Fruit fly (Drosophila melanogaster): Measurements from ENCODE around the gene CG33098.
A peak's percentile ranks its signal among the peaks of the same experiment; 100 is the strongest.

Gene CG33098

dm6 chr3R:12369793-12370642 lies 17.0 kb upstream of the CG33098 start:
- TF ChIP-seq noc (tag; optimal IDR thresholded peaks at IDR 0.05), result no peak

- peak; percentile 42 for TF ChIP-seq noc (tag; optimal IDR thresholded peaks at IDR 0.05)
Observed at dm6 chr3R:12370643-12370995, 16.4 kb upstream of the CG33098 start.

dm6 chr3R:12371671-12372070 lies 15.3 kb upstream of the CG33098 start, which contains the start of gene GstD2:
GstD2 (plus strand) TSS chr3R:12371971.
- no peak for TF ChIP-seq noc (tag; optimal IDR thresholded peaks at IDR 0.05)

- TF ChIP-seq noc (tag; optimal IDR thresholded peaks at IDR 0.05), result no peak
Observed at dm6 chr3R:12372800-12373199, 14.2 kb upstream of the CG33098 start, which contains the start of gene GstD3. GstD3 (plus strand) TSS chr3R:12373068.

- TF ChIP-seq noc (tag; optimal IDR thresholded peaks at IDR 0.05), result no peak
Observed at dm6 chr3R:12373800-12374199, 13.2 kb upstream of the CG33098 start, which contains the start of gene GstD4. GstD4 (plus strand) TSS chr3R:12374100.

- TF ChIP-seq noc (tag; optimal IDR thresholded peaks at IDR 0.05), result no peak
Observed at dm6 chr3R:12375258-12375783, 11.7 kb upstream of the CG33098 start, which contains the start of gene GstD5. GstD5 (plus strand) TSS chr3R:12375733.

- no peak for TF ChIP-seq noc (tag; optimal IDR thresholded peaks at IDR 0.05)
Observed at dm6 chr3R:12376828-12377227, 10.2 kb upstream of the CG33098 start, which contains the start of gene GstD6. GstD6 (plus strand) TSS chr3R:12377128.

- TF ChIP-seq noc (tag; optimal IDR thresholded peaks at IDR 0.05), result no peak
Observed at dm6 chr3R:12378200-12378599, 8.8 kb upstream of the CG33098 start, which contains the start of gene GstD7. GstD7 (plus strand) TSS chr3R:12378500.

dm6 chr3R:12379249-12379648 lies 7.7 kb upstream of the CG33098 start:
- TF ChIP-seq noc (tag; optimal IDR thresholded peaks at IDR 0.05), result no peak

dm6 chr3R:12379708-12380107 lies 7.3 kb upstream of the CG33098 start, which contains the start of gene GstD8:
GstD8 (plus strand) TSS chr3R:12380008.
- no peak for TF ChIP-seq noc (tag; optimal IDR thresholded peaks at IDR 0.05)

- no peak for TF ChIP-seq noc (tag; optimal IDR thresholded peaks at IDR 0.05)
Observed at dm6 chr3R:12381130-12381700, 5.8 kb upstream of the CG33098 start.

dm6 chr3R:12382563-12382962 lies 4.4 kb upstream of the CG33098 start, which contains the start of gene CG10035:
CG10035 (minus strand) TSS chr3R:12382691.
- TF ChIP-seq noc (tag; optimal IDR thresholded peaks at IDR 0.05), result no peak

- no peak for TF ChIP-seq noc (tag; optimal IDR thresholded peaks at IDR 0.05)
Observed at dm6 chr3R:12383036-12383435, 4.0 kb upstream of the CG33098 start, which contains the start of gene GstD11. GstD11 (plus strand) TSS chr3R:12383336.

- no peak for TF ChIP-seq noc (tag; optimal IDR thresholded peaks at IDR 0.05)
Observed at dm6 chr3R:12383784-12384183, 3.2 kb upstream of the CG33098 start.

- no peak for TF ChIP-seq noc (tag; optimal IDR thresholded peaks at IDR 0.05)
Observed at dm6 chr3R:12384274-12384673, 2.7 kb upstream of the CG33098 start.

- no peak for TF ChIP-seq noc (tag; optimal IDR thresholded peaks at IDR 0.05)
Observed at dm6 chr3R:12385949-12386348, 1.0 kb upstream of the CG33098 start, which contains the start of gene Sol1. Sol1 (plus strand) TSS chr3R:12386249.
